Worm (Caenorhabditis elegans) whole organism, L4 larva: ENCODE measurements around the gene nas-32.

ENCODE experiments used
- F26F4.8 ChIP-seq: fragments of 200-800 bp; sonication (Bioruptor generic); conservative IDR thresholded peaks from 2 replicates; pipeline ENCODE4 v1.3.6; 2022; ENCODE audit warnings: missing genetic modification characterization, missing compliant biosample characterization
- F49E8.2 ChIP-seq: sonication (generic microtip); optimal IDR thresholded peaks from 2 replicates; lab custom pipeline; 2016; ENCODE audit warnings: missing compliant biosample characterization, mild to moderate bottlenecking, missing genetic modification characterization, borderline replicate concordance
- R02D3.7 ChIP-seq: fragments of 150-350 bp; sonication (generic microtip); optimal IDR thresholded peaks from 3 replicates; lab custom pipeline; 2014; ENCODE audit warnings: missing biosample characterization, missing genetic modification characterization
- Y105C5A.15 ChIP-seq: fragments of 200-800 bp; sonication (Bioruptor generic); IDR thresholded peaks from 2 replicates; pipeline ENCODE4 v1.3.6; 2022; ENCODE audit warnings: missing genetic modification characterization, missing compliant biosample characterization
- aha-1 ChIP-seq: fragments of 150-350 bp; peaks from one replicate; lab custom pipeline; 2014; ENCODE audit warnings: missing biosample characterization, missing genetic modification characterization
- ama-1 ChIP-seq: fragments of 150-350 bp; optimal IDR thresholded peaks from 2 replicates; lab custom pipeline; 2014; ENCODE audit warnings: inconsistent platforms, mixed read lengths
- attf-4 ChIP-seq: sonication (generic microtip); optimal IDR thresholded peaks from 3 replicates; lab custom pipeline; 2017; ENCODE audit warnings: missing biosample characterization, missing genetic modification characterization
- ceh-20 ChIP-seq: fragments of 200-800 bp; sonication (Bioruptor generic); IDR thresholded peaks from 2 replicates; pipeline ENCODE4 v1.3.6; 2022; ENCODE audit warnings: missing genetic modification reagents, missing genetic modification characterization, missing compliant biosample characterization
- ceh-28 ChIP-seq: fragments of 150-350 bp; optimal IDR thresholded peaks from 2 replicates; lab custom pipeline; 2014; ENCODE audit warnings: missing biosample characterization, missing genetic modification reagents, missing genetic modification characterization
- ceh-44 ChIP-seq: fragments of 200-800 bp; sonication (Bioruptor generic); IDR thresholded peaks from 2 replicates; pipeline ENCODE4 v1.3.6; 2022; ENCODE audit warnings: missing genetic modification reagents, missing genetic modification characterization, missing compliant biosample characterization
- daf-16 ChIP-seq, 3 experiments: sonication (generic microtip); optimal IDR thresholded peaks; 2 replicates each; lab custom pipeline; 2016 to 2017; ENCODE audit warnings: missing genetic modification characterization in 3 of 3, missing genetic modification reagents in 3 of 3, mild to moderate bottlenecking in 2 of 3, missing compliant biosample characterization in 2 of 3, missing biosample characterization in 1 of 3, moderate library complexity in 1 of 3
- daf-8 ChIP-seq: fragments of 200-800 bp; sonication (Bioruptor generic); IDR thresholded peaks from 2 replicates; pipeline ENCODE4 v1.3.6; 2022; ENCODE audit warnings: missing genetic modification characterization, missing compliant biosample characterization
- dpl-1 ChIP-seq: fragments of 150-350 bp; optimal IDR thresholded peaks from 2 replicates; lab custom pipeline; 2014; ENCODE audit warnings: missing biosample characterization, missing genetic modification reagents, missing genetic modification characterization
- fos-1 ChIP-seq: fragments of 150-350 bp; optimal IDR thresholded peaks from 2 replicates; lab custom pipeline; 2014; ENCODE audit warnings: missing biosample characterization, missing genetic modification characterization
- gei-8 ChIP-seq: fragments of 200-800 bp; sonication (Bioruptor generic); optimal IDR thresholded peaks from 2 replicates; lab custom pipeline; 2018; ENCODE audit warnings: mild to moderate bottlenecking, missing genetic modification characterization, missing compliant biosample characterization
- hlh-11 ChIP-seq: fragments of 200-800 bp; sonication (Bioruptor generic); optimal IDR thresholded peaks from 2 replicates; lab custom pipeline; 2018; ENCODE audit warnings: mild to moderate bottlenecking, missing genetic modification characterization, missing compliant biosample characterization
- hlh-30 ChIP-seq: sonication (generic microtip); optimal IDR thresholded peaks from 2 replicates; lab custom pipeline; 2017; ENCODE audit warnings: antibody characterized with exemption, mild to moderate bottlenecking, missing genetic modification characterization, missing compliant biosample characterization; ENCODE audit not compliant: insufficient read depth
- lin-38 ChIP-seq: fragments of 200-800 bp; sonication (Bioruptor generic); IDR thresholded peaks from 2 replicates; pipeline ENCODE4 v1.3.6; 2022; ENCODE audit warnings: missing genetic modification reagents, missing genetic modification characterization, missing compliant biosample characterization
- lir-3 ChIP-seq: sonication (generic microtip); optimal IDR thresholded peaks from 2 replicates; lab custom pipeline; 2016; ENCODE audit warnings: mild to moderate bottlenecking, missing genetic modification characterization, missing compliant biosample characterization
- madf-5 ChIP-seq, 2 experiments: fragments of 200-800 bp; sonication (Bioruptor generic); IDR thresholded peaks; 2 replicates each; pipeline ENCODE4 v1.3.6; 2022; ENCODE audit warnings: missing compliant biosample characterization in 2 of 2, missing genetic modification characterization in 2 of 2
- mdl-1 ChIP-seq, 2 experiments: fragments of 150-350 bp in 1 of 2; sonication (generic microtip) in 1 of 2; optimal IDR thresholded peaks; 2 replicates each; lab custom pipeline; 2014 to 2017; ENCODE audit warnings: missing biosample characterization in 2 of 2, missing genetic modification characterization in 2 of 2
- mes-2 ChIP-seq: sonication (generic microtip); optimal IDR thresholded peaks from 2 replicates; lab custom pipeline; 2016; ENCODE audit warnings: missing genotype, mild to moderate bottlenecking, missing genetic modification characterization, missing compliant biosample characterization; ENCODE audit not compliant: poor library complexity, severe bottlenecking
- nhr-10 ChIP-seq: fragments of 150-350 bp; optimal IDR thresholded peaks from 2 replicates; lab custom pipeline; 2014; ENCODE audit warnings: missing biosample characterization, missing genetic modification characterization
- nhr-102 ChIP-seq: sonication (generic microtip); optimal IDR thresholded peaks from 2 replicates; lab custom pipeline; 2016; ENCODE audit warnings: mild to moderate bottlenecking, missing genetic modification characterization, moderate library complexity, missing compliant biosample characterization
- nhr-11 ChIP-seq: fragments of 150-350 bp; optimal IDR thresholded peaks from 2 replicates; lab custom pipeline; 2014; ENCODE audit warnings: missing biosample characterization, missing genetic modification characterization
- nhr-111 ChIP-seq: fragments of 200-800 bp; sonication (Bioruptor generic); optimal IDR thresholded peaks from 2 replicates; lab custom pipeline; 2018; ENCODE audit warnings: mild to moderate bottlenecking, missing genetic modification characterization, missing compliant biosample characterization
- nhr-28 ChIP-seq: fragments of 150-350 bp; optimal IDR thresholded peaks from 2 replicates; lab custom pipeline; 2014; ENCODE audit warnings: missing biosample characterization, missing genetic modification characterization
- nhr-41 ChIP-seq: fragments of 200-800 bp; sonication (Bioruptor generic); IDR thresholded peaks from 2 replicates; pipeline ENCODE4 v1.3.6; 2022; ENCODE audit warnings: missing genetic modification reagents, missing genetic modification characterization, missing compliant biosample characterization
- nhr-48 ChIP-seq: sonication (generic microtip); optimal IDR thresholded peaks from 2 replicates; lab custom pipeline; 2016; ENCODE audit warnings: mild to moderate bottlenecking, missing genetic modification characterization, missing compliant biosample characterization
- nhr-76 ChIP-seq: fragments of 150-350 bp; optimal IDR thresholded peaks from 2 replicates; lab custom pipeline; 2014; ENCODE audit warnings: missing biosample characterization, missing genetic modification characterization
- php-3 ChIP-seq: fragments of 200-800 bp; sonication (Bioruptor generic); IDR thresholded peaks from 2 replicates; pipeline ENCODE4 v1.3.6; 2022; ENCODE audit warnings: missing genetic modification reagents, missing genetic modification characterization, missing compliant biosample characterization
- pqm-1 ChIP-seq: sonication (generic microtip); optimal IDR thresholded peaks from 2 replicates; lab custom pipeline; 2017; ENCODE audit warnings: missing biosample characterization, missing genetic modification characterization
- saeg-2 ChIP-seq: fragments of 200-800 bp; sonication (Bioruptor generic); IDR thresholded peaks from 2 replicates; pipeline ENCODE4 v1.3.6; 2022; ENCODE audit warnings: missing genetic modification reagents, missing genetic modification characterization, missing compliant biosample characterization
- sdz-12 ChIP-seq: fragments of 200-800 bp; sonication (Bioruptor generic); optimal IDR thresholded peaks from 2 replicates; lab custom pipeline; 2018; ENCODE audit warnings: mild to moderate bottlenecking, missing genetic modification characterization, missing compliant biosample characterization
- set-16 ChIP-seq: fragments of 200-800 bp; sonication (Bioruptor generic); IDR thresholded peaks from 2 replicates; pipeline ENCODE4 v1.3.6; 2022; ENCODE audit warnings: missing genetic modification reagents, missing genetic modification characterization, missing compliant biosample characterization
- skn-1 ChIP-seq: fragments of 150-350 bp; optimal IDR thresholded peaks from 2 replicates; lab custom pipeline; 2014; ENCODE audit warnings: missing biosample characterization, missing genetic modification characterization
- spr-3 ChIP-seq: fragments of 200-800 bp; sonication (Bioruptor generic); optimal IDR thresholded peaks from 2 replicates; lab custom pipeline; 2018; ENCODE audit warnings: mild to moderate bottlenecking, missing genetic modification characterization, missing compliant biosample characterization
- tag-97 ChIP-seq: fragments of 200-800 bp; sonication (Bioruptor generic); IDR thresholded peaks from 2 replicates; pipeline ENCODE4 v1.3.6; 2022; ENCODE audit warnings: missing genetic modification characterization, missing compliant biosample characterization
- unc-130 ChIP-seq: sonication (generic microtip); optimal IDR thresholded peaks from 2 replicates; lab custom pipeline; 2016; ENCODE audit warnings: missing genetic modification reagents, missing genetic modification characterization, missing compliant biosample characterization
- ztf-7 ChIP-seq: fragments of 150-350 bp; optimal IDR thresholded peaks from 2 replicates; lab custom pipeline; 2014; ENCODE audit warnings: missing biosample characterization, missing genetic modification characterization

The nas-32 gene

ce11 chrV:899087-899486, at the start of gene nas-32:
Gene nas-32 (minus strand): TSS chrV:899187.
- peak; percentile 30 for TF ChIP-seq aha-1 (tag; lab: Kevin White, UChicago)
- TF ChIP-seq sdz-12 (GFP tag; lab: Kevin White, UChicago) = no peak
- no peak for TF ChIP-seq ceh-20 (GFP tag; lab: Robert Waterston, UW)

ce11 chrV:945828-946227, 46.8 kb upstream of the nas-32 start:
- TF ChIP-seq aha-1 (tag; lab: Kevin White, UChicago) (peak; percentile 40), ceh-28 (no peak), pqm-1 (tag; lab: Kevin White, UChicago) (no peak), mdl-1 (tag; optimal IDR thresholded peaks at IDR 0.05; lab: Kevin White, UChicago) (no peak), lin-38 (GFP tag; lab: Robert Waterston, UW) (no peak)

ce11 chrV:945144-945543, 46.2 kb upstream of the nas-32 start, which contains the start of gene Y50D4C.3:
Gene Y50D4C.3 (minus strand): TSS chrV:945244.
- TF ChIP-seq R02D3.7 (tag; lab: Kevin White, UChicago) (no peak), php-3 (GFP tag; lab: Robert Waterston, UW) (no peak), nhr-28 (tag; lab: Kevin White, UChicago) (no peak), gei-8 (GFP tag; lab: Kevin White, UChicago) (no peak), unc-130 (GFP tag; lab: Kevin White, UChicago) (no peak)

- TF ChIP-seq set-16 (GFP tag; lab: Robert Waterston, UW) = peak; percentile 89
- no peak for TF ChIP-seq nhr-76 (tag; lab: Kevin White, UChicago)
Observed at ce11 chrV:942556-942955, 43.6 kb upstream of the nas-32 start.

ce11 chrV:939341-939740, 40.4 kb upstream of the nas-32 start:
- TF ChIP-seq saeg-2 (GFP tag; lab: Robert Waterston, UW) = no peak
- no peak for TF ChIP-seq nhr-48
- no peak for TF ChIP-seq mes-2 (tag; lab: Kevin White, UChicago)
- no peak for TF ChIP-seq lir-3 (tag; lab: Kevin White, UChicago)
- no peak for TF ChIP-seq spr-3
- no peak for TF ChIP-seq nhr-102 (tag; lab: Kevin White, UChicago)
- TF ChIP-seq dpl-1 = no peak
- TF ChIP-seq F49E8.2 (tag; lab: Kevin White, UChicago) = no peak
- TF ChIP-seq nhr-41 (GFP tag; lab: Robert Waterston, UW) = no peak
- no peak for TF ChIP-seq ceh-20 (GFP tag; lab: Robert Waterston, UW)
- no peak for TF ChIP-seq nhr-10 (tag; lab: Kevin White, UChicago)
- TF ChIP-seq ceh-44 (GFP tag; lab: Robert Waterston, UW) = no peak
- TF ChIP-seq tag-97 = no peak
- TF ChIP-seq madf-5 (GFP tag; IDR thresholded peaks at IDR 0.05; lab: Robert Waterston, UW) = no peak
- TF ChIP-seq ceh-28 = no peak
- TF ChIP-seq F26F4.8 (GFP tag; lab: Robert Waterston, UW) = no peak
- no peak for TF ChIP-seq hlh-30 (tag; lab: Kevin White, UChicago)
- no peak for TF ChIP-seq ama-1 (lab: Kevin White, UChicago)
- no peak for TF ChIP-seq nhr-111 (GFP tag; lab: Kevin White, UChicago)
- no peak for TF ChIP-seq hlh-11 (tag; lab: Kevin White, UChicago)

- TF ChIP-seq daf-16 (GFP tag; optimal IDR thresholded peaks at IDR 0.05; lab: Kevin White, UChicago) (no peak), daf-16 (tag; optimal IDR thresholded peaks at IDR 0.05; lab: Kevin White, UChicago) (no peak), skn-1 (tag; lab: Kevin White, UChicago) (no peak), daf-8 (GFP tag; lab: Robert Waterston, UW) (no peak), unc-130 (GFP tag; lab: Kevin White, UChicago) (no peak), nhr-11 (no peak), hlh-30 (tag; lab: Kevin White, UChicago) (no peak), ztf-7 (no peak), php-3 (GFP tag; lab: Robert Waterston, UW) (no peak), nhr-28 (tag; lab: Kevin White, UChicago) (no peak), attf-4 (tag; lab: Kevin White, UChicago) (no peak), fos-1 (tag; lab: Kevin White, UChicago) (no peak), Y105C5A.15 (GFP tag; lab: Robert Waterston, UW) (no peak)
- TF ChIP-seq, all 104 proteins: peak for 0
Observed at ce11 chrV:917488-917887, 18.5 kb upstream of the nas-32 start, which contains the start of gene H24K24.2. Gene H24K24.2 (plus strand): TSS chrV:917788.
